Worm (Caenorhabditis elegans) whole organism, late embryonic: ENCODE data around the gene C26F1.3.

Source experiments
- C08G9.2 ChIP-seq: sonication (generic microtip); optimal IDR thresholded peaks from 2 replicates; lab custom pipeline; 2016; ENCODE audit warnings: mild to moderate bottlenecking, missing genetic modification characterization, moderate library complexity, missing compliant biosample characterization
- C38D4.7 ChIP-seq: fragments of 200-800 bp; sonication (Bioruptor generic); optimal IDR thresholded peaks from 2 replicates; lab custom pipeline; 2018; ENCODE audit warnings: mild to moderate bottlenecking, missing genetic modification characterization, moderate library complexity, missing compliant biosample characterization
- K02D7.2 ChIP-seq: sonication (generic microtip); optimal IDR thresholded peaks from 2 replicates; lab custom pipeline; 2017; ENCODE audit warnings: mild to moderate bottlenecking, missing genetic modification characterization, missing compliant biosample characterization
- K09A11.1 ChIP-seq: sonication (generic microtip); optimal IDR thresholded peaks from 2 replicates; lab custom pipeline; 2017; ENCODE audit warnings: antibody characterized with exemption, mild to moderate bottlenecking, missing genetic modification characterization, missing compliant biosample characterization; ENCODE audit not compliant: insufficient read depth
- T23F11.4 ChIP-seq: fragments of 200-800 bp; sonication (Bioruptor generic); optimal IDR thresholded peaks from 2 replicates; lab custom pipeline; 2018; ENCODE audit warnings: mild to moderate bottlenecking, missing genetic modification characterization, missing compliant biosample characterization
- Y22D7AL.16 ChIP-seq: sonication (generic microtip); optimal IDR thresholded peaks from 2 replicates; lab custom pipeline; 2016; ENCODE audit warnings: missing genetic modification characterization, missing compliant biosample characterization
- ceh-18 ChIP-seq: sonication (generic microtip); optimal IDR thresholded peaks from 2 replicates; lab custom pipeline; 2016; ENCODE audit warnings: missing genetic modification characterization, missing compliant biosample characterization
- ceh-19 ChIP-seq: fragments of 200-800 bp; sonication (Bioruptor generic); optimal IDR thresholded peaks from 2 replicates; lab custom pipeline; 2018; ENCODE audit warnings: mild to moderate bottlenecking, missing genetic modification characterization, missing compliant biosample characterization
- ceh-2 ChIP-seq: sonication (generic microtip); optimal IDR thresholded peaks from 2 replicates; lab custom pipeline; 2016; ENCODE audit warnings: missing genotype, missing genetic modification characterization, missing compliant biosample characterization
- ceh-30 ChIP-seq: fragments of 150-350 bp; optimal IDR thresholded peaks from 2 replicates; lab custom pipeline; 2014; ENCODE audit warnings: missing biosample characterization, missing genetic modification characterization
- ceh-31 ChIP-seq: sonication (generic microtip); optimal IDR thresholded peaks from 2 replicates; lab custom pipeline; 2016; ENCODE audit warnings: missing genetic modification characterization, missing compliant biosample characterization
- ceh-45 ChIP-seq: fragments of 200-800 bp; sonication (Bioruptor generic); IDR thresholded peaks from 2 replicates; pipeline ENCODE4 v1.3.6; 2022; ENCODE audit warnings: missing genetic modification reagents, missing genetic modification characterization, missing compliant biosample characterization
- ceh-48 ChIP-seq: sonication (generic microtip); optimal IDR thresholded peaks from 2 replicates; lab custom pipeline; 2016; ENCODE audit warnings: missing genetic modification characterization, inconsistent platforms, missing compliant biosample characterization
- ceh-6 ChIP-seq: fragments of 200-800 bp; sonication (Bioruptor generic); optimal IDR thresholded peaks from 2 replicates; lab custom pipeline; 2018; ENCODE audit warnings: mild to moderate bottlenecking, missing genetic modification characterization, missing compliant biosample characterization
- dmd-4 ChIP-seq: sonication (generic microtip); optimal IDR thresholded peaks from 2 replicates; lab custom pipeline; 2016; ENCODE audit warnings: borderline replicate concordance, missing genetic modification characterization, missing compliant biosample characterization
- dve-1 ChIP-seq: sonication (generic microtip); optimal IDR thresholded peaks from 2 replicates; lab custom pipeline; 2017; ENCODE audit warnings: antibody characterized with exemption, mild to moderate bottlenecking, missing genetic modification characterization, missing compliant biosample characterization
- elt-2 ChIP-seq: sonication (generic microtip); optimal IDR thresholded peaks from 2 replicates; lab custom pipeline; 2016; ENCODE audit warnings: missing genetic modification reagents, missing genetic modification characterization, missing compliant biosample characterization
- fkh-10 ChIP-seq: fragments of 150-350 bp; optimal IDR thresholded peaks from 2 replicates; lab custom pipeline; 2014; ENCODE audit warnings: missing biosample characterization, missing genetic modification reagents, missing genetic modification characterization
- hlh-13 ChIP-seq: fragments of 200-800 bp; sonication (Bioruptor generic); optimal IDR thresholded peaks from 2 replicates; lab custom pipeline; 2018; ENCODE audit warnings: mild to moderate bottlenecking, missing genetic modification characterization, missing compliant biosample characterization
- hlh-6 ChIP-seq: sonication (generic microtip); optimal IDR thresholded peaks from 2 replicates; lab custom pipeline; 2016; ENCODE audit warnings: missing genotype, missing genetic modification characterization, missing compliant biosample characterization
- hlh-8 ChIP-seq: sonication (generic microtip); optimal IDR thresholded peaks from 2 replicates; lab custom pipeline; 2016; ENCODE audit warnings: missing genotype, missing genetic modification characterization, missing compliant biosample characterization
- lim-6 ChIP-seq: sonication (generic microtip); optimal IDR thresholded peaks from 2 replicates; lab custom pipeline; 2016; ENCODE audit warnings: missing genetic modification characterization, missing compliant biosample characterization
- lin-11 ChIP-seq: fragments of 200-800 bp; sonication (Bioruptor generic); optimal IDR thresholded peaks from 2 replicates; lab custom pipeline; 2018; ENCODE audit warnings: mild to moderate bottlenecking, missing genetic modification characterization, missing compliant biosample characterization
- nfya-1 ChIP-seq: sonication (generic microtip); optimal IDR thresholded peaks from 2 replicates; lab custom pipeline; 2017; ENCODE audit warnings: missing genetic modification characterization, mild to moderate bottlenecking, missing compliant biosample characterization, antibody characterized with exemption, moderate library complexity
- npax-4 ChIP-seq: sonication (generic microtip); optimal IDR thresholded peaks from 2 replicates; lab custom pipeline; 2016; ENCODE audit warnings: missing genetic modification characterization, missing compliant biosample characterization
- pat-9 ChIP-seq: fragments of 200-800 bp; sonication (Bioruptor generic); optimal IDR thresholded peaks from 2 replicates; lab custom pipeline; 2018; ENCODE audit warnings: mild to moderate bottlenecking, missing genetic modification characterization, moderate library complexity, missing compliant biosample characterization
- pax-1 ChIP-seq: fragments of 150-350 bp; optimal IDR thresholded peaks from 2 replicates; lab custom pipeline; 2014; ENCODE audit warnings: missing biosample characterization, missing genetic modification characterization
- pqm-1 ChIP-seq: sonication (generic microtip); optimal IDR thresholded peaks from 2 replicates; lab custom pipeline; 2016; ENCODE audit warnings: missing genetic modification characterization, missing compliant biosample characterization
- pros-1 ChIP-seq: fragments of 150-350 bp; optimal IDR thresholded peaks from 2 replicates; lab custom pipeline; 2014; ENCODE audit warnings: missing biosample characterization, missing genetic modification reagents, missing genetic modification characterization
- ref-2 ChIP-seq: sonication (generic microtip); optimal IDR thresholded peaks from 2 replicates; lab custom pipeline; 2016; ENCODE audit warnings: missing genetic modification characterization, missing compliant biosample characterization
- sdc-2 ChIP-seq: sonication (generic microtip); optimal IDR thresholded peaks from 2 replicates; lab custom pipeline; 2016; ENCODE audit warnings: missing genotype, missing genetic modification characterization, missing compliant biosample characterization
- sox-2 ChIP-seq: fragments of 200-800 bp; sonication (Bioruptor generic); IDR thresholded peaks from 2 replicates; pipeline ENCODE4 v1.3.6; 2022; ENCODE audit warnings: missing genetic modification reagents, missing genetic modification characterization, missing compliant biosample characterization
- sox-4 ChIP-seq: sonication (generic microtip); optimal IDR thresholded peaks from 2 replicates; lab custom pipeline; 2017; ENCODE audit warnings: mild to moderate bottlenecking, missing genetic modification characterization, inconsistent platforms, missing compliant biosample characterization
- tbx-2 ChIP-seq: sonication (generic microtip); optimal IDR thresholded peaks from 2 replicates; lab custom pipeline; 2016; ENCODE audit warnings: missing genetic modification characterization, missing compliant biosample characterization
- tbx-7 ChIP-seq: sonication (generic microtip); optimal IDR thresholded peaks from 2 replicates; lab custom pipeline; 2016; ENCODE audit warnings: missing genotype, missing genetic modification characterization, missing compliant biosample characterization
- unc-42 ChIP-seq: sonication (generic microtip); optimal IDR thresholded peaks from 2 replicates; lab custom pipeline; 2016; ENCODE audit warnings: missing genotype, missing genetic modification characterization, missing compliant biosample characterization
- unc-55 ChIP-seq: sonication (generic microtip); optimal IDR thresholded peaks from 2 replicates; lab custom pipeline; 2017; ENCODE audit warnings: missing biosample characterization, missing genetic modification reagents, missing genetic modification characterization
- unc-86 ChIP-seq: sonication (generic microtip); optimal IDR thresholded peaks from 2 replicates; lab custom pipeline; 2016; ENCODE audit warnings: missing genetic modification characterization, missing compliant biosample characterization
- zip-5 ChIP-seq: sonication (generic microtip); optimal IDR thresholded peaks from 2 replicates; lab custom pipeline; 2016; ENCODE audit warnings: missing genetic modification characterization, missing compliant biosample characterization
- ztf-16 ChIP-seq: sonication (generic microtip); optimal IDR thresholded peaks from 2 replicates; lab custom pipeline; 2017; ENCODE audit warnings: missing genetic modification characterization, missing compliant biosample characterization

C26F1.3 gene

DNA sequence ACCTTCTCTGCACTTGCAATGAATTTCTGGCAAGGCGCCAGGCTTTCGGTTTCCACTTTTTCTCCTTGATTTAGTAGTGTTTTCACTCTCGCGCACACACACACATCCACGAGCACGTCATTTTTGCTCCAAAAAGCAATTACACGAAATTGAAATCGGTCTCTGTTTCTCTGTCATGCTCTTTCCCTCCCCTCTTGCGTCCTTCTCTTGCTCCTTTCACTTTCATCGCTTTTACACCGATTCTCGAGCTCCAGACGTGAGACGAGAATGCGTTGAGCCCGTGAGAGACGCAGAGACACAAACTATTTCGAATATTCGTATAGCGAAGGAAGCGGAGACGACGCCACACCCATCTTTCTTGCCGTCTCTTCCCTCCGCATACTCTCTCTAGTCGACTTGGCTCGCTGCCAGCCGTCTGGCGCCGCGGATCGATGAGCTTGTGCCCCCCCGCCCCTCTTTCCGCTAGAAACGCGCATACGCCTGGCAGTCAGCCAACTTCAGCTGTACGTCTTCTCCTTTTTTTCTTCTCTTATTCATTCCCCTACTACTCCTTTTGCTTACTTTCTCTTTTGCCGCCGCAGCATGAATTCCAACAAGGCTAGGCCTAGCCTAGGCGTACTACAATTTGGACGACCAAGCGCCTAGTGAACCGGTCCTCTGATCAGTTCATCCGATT is 49.0 kb upstream of the C26F1.3 start (continued):
- TF ChIP-seq K02D7.2 (no peak), fkh-10 (no peak), ceh-6 (GFP tag; lab: Kevin White, UChicago) (no peak), unc-55 (GFP tag; lab: Kevin White, UChicago) (peak; percentile 20), ceh-2 (peak; percentile 0), pros-1 (tag; lab: Kevin White, UChicago) (no peak), hlh-6 (no peak), ref-2 (tag; lab: Kevin White, UChicago) (peak; percentile 11), ceh-45 (GFP tag; lab: Robert Waterston, UW) (no peak), C08G9.2 (tag; lab: Kevin White, UChicago) (no peak), hlh-8 (peak; percentile 31), sox-2 (no peak), pax-1 (tag; lab: Kevin White, UChicago) (no peak), ceh-18 (tag; lab: Kevin White, UChicago) (peak; percentile 97), tbx-2 (tag; lab: Kevin White, UChicago) (peak; percentile 57), pat-9 (tag; lab: Kevin White, UChicago) (no peak), K09A11.1 (tag; lab: Kevin White, UChicago) (no peak), lin-11 (tag; lab: Kevin White, UChicago) (no peak), unc-42 (tag; lab: Kevin White, UChicago) (peak; percentile 95), tbx-7 (tag; lab: Kevin White, UChicago) (no peak), nfya-1 (peak; percentile 82), elt-2 (tag; lab: Kevin White, UChicago) (no peak), sox-4 (tag; lab: Kevin White, UChicago) (no peak)

DNA sequence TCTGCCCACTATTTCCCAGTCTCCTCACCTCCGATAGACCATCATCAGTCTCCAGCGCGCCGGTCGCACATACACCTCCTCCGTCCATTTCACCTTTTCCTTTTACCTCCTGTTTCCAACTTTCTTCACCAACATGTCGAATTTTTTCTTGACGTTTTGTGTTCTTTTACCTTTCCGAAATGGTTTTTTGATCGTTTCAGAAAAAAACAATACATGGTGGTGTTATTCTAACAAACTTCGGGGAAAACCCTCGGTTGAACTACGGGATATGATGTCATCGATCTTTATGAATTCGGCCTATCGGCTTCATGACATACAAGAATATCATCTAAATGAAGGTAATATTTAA is 48.4 kb upstream of the C26F1.3 start, which contains the start of gene Y97E10C.1:
Gene Y97E10C.1, plus strand, starts transcription at position 201 of the 349 bp plus-strand sequence.
- TF ChIP-seq C08G9.2 (tag; lab: Kevin White, UChicago) (no peak), ceh-19 (no peak), ztf-16 (tag; lab: Kevin White, UChicago) (no peak), sdc-2 (tag; lab: Kevin White, UChicago) (no peak), lim-6 (tag; lab: Kevin White, UChicago) (no peak), T23F11.4 (GFP tag; lab: Kevin White, UChicago) (no peak), unc-86 (no peak), ceh-30 (tag; lab: Kevin White, UChicago) (no peak), tbx-2 (tag; lab: Kevin White, UChicago) (no peak), pax-1 (tag; lab: Kevin White, UChicago) (no peak)
- TF ChIP-seq, all 69 proteins: peak for 0

DNA sequence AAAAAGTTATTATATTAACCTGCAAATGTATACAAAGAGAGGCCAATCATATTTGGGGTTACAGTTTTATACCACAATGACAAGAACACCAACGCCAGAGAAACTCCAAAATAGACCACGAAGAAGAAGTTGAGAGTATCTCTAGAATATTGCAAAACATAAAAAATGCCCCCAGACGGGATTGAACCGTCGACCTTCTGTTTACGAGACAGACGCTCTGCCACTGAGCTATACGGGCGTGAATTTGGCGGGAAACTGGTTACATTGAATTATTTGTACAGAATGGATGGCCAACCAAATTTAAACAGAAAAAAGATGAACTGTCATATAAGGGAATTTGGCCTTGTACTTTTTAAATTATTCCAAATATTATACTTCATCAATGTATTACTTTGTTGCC is 46.6 kb upstream of the C26F1.3 start:
- TF ChIP-seq unc-86 (no peak), nfya-1 (peak; percentile 3), dve-1 (tag; lab: Kevin White, UChicago) (peak; percentile 15), elt-2 (tag; lab: Kevin White, UChicago) (peak; percentile 5), C38D4.7 (GFP tag; lab: Kevin White, UChicago) (no peak), K02D7.2 (peak; percentile 7), ceh-45 (GFP tag; lab: Robert Waterston, UW) (no peak), T23F11.4 (GFP tag; lab: Kevin White, UChicago) (peak; percentile 8), hlh-13 (GFP tag; lab: Kevin White, UChicago) (no peak), fkh-10 (no peak)

DNA sequence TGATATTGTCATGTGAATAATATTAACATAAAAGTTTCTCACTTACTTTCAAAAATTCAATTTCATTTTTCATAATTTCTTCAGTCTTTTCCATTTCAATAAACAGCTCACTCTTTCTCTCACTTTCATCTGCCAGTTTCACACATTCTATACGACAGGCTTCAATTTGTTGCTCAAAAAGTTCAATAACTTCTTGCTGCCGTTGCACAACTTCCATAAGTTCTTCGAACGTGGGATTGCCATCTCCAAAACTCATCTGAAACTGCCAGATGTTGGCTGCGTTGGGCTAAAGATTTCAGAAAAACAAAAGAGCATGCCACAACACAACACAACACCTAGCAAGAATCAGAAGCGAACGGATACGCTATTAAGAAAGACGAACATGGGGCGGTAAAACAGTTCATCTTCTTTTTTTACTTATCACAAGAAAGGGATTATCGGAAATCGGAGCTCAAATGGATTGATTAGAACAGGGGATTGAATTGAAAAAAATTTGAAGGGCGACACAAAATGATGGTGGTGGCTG is 43.8 kb upstream of the C26F1.3 start:
- no peak for TF ChIP-seq npax-4
- no peak for TF ChIP-seq pqm-1
- TF ChIP-seq sdc-2 (tag; lab: Kevin White, UChicago) = no peak
- TF ChIP-seq ceh-48 (tag; lab: Kevin White, UChicago) = no peak
- no peak for TF ChIP-seq Y22D7AL.16 (tag; lab: Kevin White, UChicago)
- TF ChIP-seq dmd-4 (tag; lab: Kevin White, UChicago) = no peak
- TF ChIP-seq unc-86 = no peak
- TF ChIP-seq zip-5 (tag; lab: Kevin White, UChicago) = no peak
- no peak for TF ChIP-seq ceh-45 (GFP tag; lab: Robert Waterston, UW)
- TF ChIP-seq ceh-31 (tag; lab: Kevin White, UChicago) = no peak
